Worm (Caenorhabditis elegans) whole organism, L3 larva: Measurements from ENCODE around the gene coa-1.

Source experiments
- egl-27 ChIP-seq: sonication (generic microtip); optimal IDR thresholded peaks from 4 replicates; lab custom pipeline; 2017; ENCODE audit warnings: missing biosample characterization, missing genetic modification reagents, missing genetic modification characterization
- pha-4 ChIP-seq: fragments of 150-350 bp; optimal IDR thresholded peaks from 2 replicates; lab custom pipeline; 2014; ENCODE audit warnings: missing biosample characterization, missing genetic modification reagents, missing genetic modification characterization
- zag-1 ChIP-seq: fragments of 150-350 bp; optimal IDR thresholded peaks from 2 replicates; lab custom pipeline; 2014; ENCODE audit warnings: missing biosample characterization, missing genetic modification characterization

- TF ChIP-seq pha-4 (tag; lab: Kevin White, UChicago) (no peak), egl-27 (tag; lab: Kevin White, UChicago) (no peak), zag-1 (tag; lab: Kevin White, UChicago) (no peak)
Observed at ce11 chrIV:207885-208284, 2.8 kb downstream of the coa-1 start, which contains the start of gene Y38C1AA.1.
